Fruit fly (Drosophila melanogaster): Measurements from ENCODE around the gene Dtd.

dm6 chr3R:11458851-11459175 lies 29.0 kb downstream of the Dtd start:
- TF ChIP-seq Hr38 (GFP tag; optimal IDR thresholded peaks at IDR 0.05) (no peak), Ets21C (GFP tag; optimal IDR thresholded peaks at IDR 0.05) (no peak), CG16779 (tag; optimal IDR thresholded peaks at IDR 0.05) (no peak), Hr4 (GFP tag; optimal IDR thresholded peaks at IDR 0.05) (no peak), esn (GFP tag; optimal IDR thresholded peaks at IDR 0.05) (no peak), CG8319 (GFP tag; optimal IDR thresholded peaks at IDR 0.05) (no peak), Sox102F (GFP tag; optimal IDR thresholded peaks at IDR 0.05) (no peak), OdsH (GFP tag; optimal IDR thresholded peaks at IDR 0.05) (no peak), achi (GFP tag; optimal IDR thresholded peaks at IDR 0.05) (no peak), topi (GFP tag; optimal IDR thresholded peaks at IDR 0.05) (no peak), CG8632 (GFP tag; optimal IDR thresholded peaks at IDR 0.05) (no peak), CG8119 (GFP tag; IDR thresholded peaks at IDR 0.05) (no peak)
